Fruit fly (Drosophila melanogaster) whole organism: Measurements from ENCODE around the gene Ssk.

ENCODE experiments used
- Dll ChIP-seq: fragments of >200 bp; optimal IDR thresholded peaks from 2 replicates; lab custom pipeline; 2017
- EcR ChIP-seq, 2 experiments: fragments of >200 bp; optimal IDR thresholded peaks; 2 replicates each; lab custom pipeline; 2017; ENCODE audit warnings: missing biosample characterization in 2 of 2, missing genetic modification characterization in 2 of 2, missing genetic modification reagents in 2 of 2
- psq ChIP-seq: fragments of >200 bp; optimal IDR thresholded peaks from 2 replicates; lab custom pipeline; 2017

dm6 chr3L:20140589-20141207, 47.6 kb upstream of the Ssk start, which contains the start of gene CG7328:
- TF ChIP-seq Dll (lab: Kevin White, UChicago) (no peak), EcR (GFP tag; optimal IDR thresholded peaks at IDR 0.05; lab: Kevin White, UChicago) (no peak), psq (lab: Kevin White, UChicago) (no peak)
